Fruit fly (Drosophila melanogaster) whole organism, prepupa: Measurements from ENCODE around the gene hfw.

Source experiments
- CG32006 ChIP-seq: fragments of 200-800 bp; sonication (Bioruptor generic); optimal IDR thresholded peaks from 3 replicates; lab custom pipeline; 2017; ENCODE audit warnings: missing biosample characterization, mild to moderate bottlenecking, missing genetic modification characterization
- Smox ChIP-seq: fragments of 200-800 bp; sonication (Bioruptor generic); optimal IDR thresholded peaks from 3 replicates; lab custom pipeline; 2016; ENCODE audit warnings: missing biosample characterization, missing genetic modification characterization
- Sox102F ChIP-seq: fragments of 200-800 bp; sonication (Bioruptor generic); optimal IDR thresholded peaks from 2 replicates; lab custom pipeline; 2016; ENCODE audit warnings: missing biosample characterization, mild to moderate bottlenecking, missing genetic modification characterization
- vri ChIP-seq: fragments of 200-800 bp; sonication (Bioruptor generic); optimal IDR thresholded peaks from 3 replicates; lab custom pipeline; 2016; ENCODE audit warnings: missing biosample characterization, mild to moderate bottlenecking, missing genetic modification characterization

dm6 chrX:1710082-1710481, 40.7 kb downstream of the hfw start, which contains the start of gene CG3795:
- TF ChIP-seq Smox (GFP tag; lab: Kevin White, UChicago) (no peak), CG32006 (GFP tag; lab: Kevin White, UChicago) (no peak), Sox102F (no peak), vri (no peak)
